Fruit fly (Drosophila melanogaster): ENCODE measurements around the gene CG14995.

The CG14995 gene

dm6 chr3L:4120358-4121349, 17.6 kb upstream of the CG14995 start:
- no peak for TF ChIP-seq noc (tag; optimal IDR thresholded peaks at IDR 0.05)

- TF ChIP-seq noc (tag; optimal IDR thresholded peaks at IDR 0.05) = no peak
Measured at dm6 chr3L:4119636-4120357, 16.7 kb upstream of the CG14995 start.

- TF ChIP-seq noc (tag; optimal IDR thresholded peaks at IDR 0.05) = no peak
Measured at dm6 chr3L:4118339-4118738, 15.3 kb upstream of the CG14995 start.

- TF ChIP-seq noc (tag; optimal IDR thresholded peaks at IDR 0.05) = peak; percentile 33
Measured at dm6 chr3L:4117493-4117892, 14.4 kb upstream of the CG14995 start.

- TF ChIP-seq noc (tag; optimal IDR thresholded peaks at IDR 0.05) = peak; percentile 89
Measured at dm6 chr3L:4116490-4117367, 13.7 kb upstream of the CG14995 start.

- TF ChIP-seq noc (tag; optimal IDR thresholded peaks at IDR 0.05) = no peak
Measured at dm6 chr3L:4115701-4116100, 12.6 kb upstream of the CG14995 start.

dm6 chr3L:4115107-4115506, 12.1 kb upstream of the CG14995 start:
- TF ChIP-seq noc (tag; optimal IDR thresholded peaks at IDR 0.05) = no peak

- no peak for TF ChIP-seq noc (tag; optimal IDR thresholded peaks at IDR 0.05)
Measured at dm6 chr3L:4113998-4114397, 10.9 kb upstream of the CG14995 start.

- no peak for TF ChIP-seq noc (tag; optimal IDR thresholded peaks at IDR 0.05)
Measured at dm6 chr3L:4110212-4110611, 7.2 kb upstream of the CG14995 start.

- TF ChIP-seq noc (tag; optimal IDR thresholded peaks at IDR 0.05) = peak; percentile 86
Measured at dm6 chr3L:4108844-4109494, 5.9 kb upstream of the CG14995 start.

- no peak for TF ChIP-seq noc (tag; optimal IDR thresholded peaks at IDR 0.05)
Measured at dm6 chr3L:4108072-4108843, 5.2 kb upstream of the CG14995 start, which contains the start of gene Ack. TSS of gene Ack (plus strand) at chr3L:4108186.

dm6 chr3L:4107120-4107519, 4.1 kb upstream of the CG14995 start:
- no peak for TF ChIP-seq noc (tag; optimal IDR thresholded peaks at IDR 0.05)

dm6 chr3L:4103258-4104247, 497 bp upstream of the CG14995 start, which contains the start of gene Fit1:
TSS of gene Fit1 (plus strand) at chr3L:4103564.
- peak; percentile 48 for TF ChIP-seq noc (tag; optimal IDR thresholded peaks at IDR 0.05)

All from whole organism, larva.